Worm (Caenorhabditis elegans) whole organism, L4 larva: ENCODE data around the gene W03B1.5.
A peak's percentile ranks its signal among the peaks of the same experiment; 100 is the strongest.

Source experiments
- F26F4.8 ChIP-seq: fragments of 200-800 bp; sonication (Bioruptor generic); conservative IDR thresholded peaks from 2 replicates; pipeline ENCODE4 v1.3.6; 2022; ENCODE audit warnings: missing genetic modification characterization, missing compliant biosample characterization
- F37D6.2 ChIP-seq: sonication (generic microtip); optimal IDR thresholded peaks from 2 replicates; lab custom pipeline; 2016; ENCODE audit warnings: mild to moderate bottlenecking, missing genetic modification characterization, missing compliant biosample characterization
- F44E2.7 ChIP-seq: fragments of 200-800 bp; sonication (Bioruptor generic); IDR thresholded peaks from 2 replicates; pipeline ENCODE4 v2.1.2; 2022; ENCODE audit warnings: missing genetic modification characterization, missing compliant biosample characterization
- Y105C5A.15 ChIP-seq: fragments of 200-800 bp; sonication (Bioruptor generic); IDR thresholded peaks from 2 replicates; pipeline ENCODE4 v1.3.6; 2022; ENCODE audit warnings: missing genetic modification characterization, missing compliant biosample characterization
- ZK337.2 ChIP-seq: fragments of 200-800 bp; sonication (Bioruptor generic); IDR thresholded peaks from 2 replicates; pipeline ENCODE4 v1.3.6; 2022; ENCODE audit warnings: missing genetic modification reagents, missing genetic modification characterization, missing compliant biosample characterization
- ZK546.5 ChIP-seq, 2 experiments: sonication (generic microtip); optimal IDR thresholded peaks; 2 replicates each; lab custom pipeline; 2017; ENCODE audit warnings: missing biosample characterization in 2 of 2, missing genetic modification characterization in 2 of 2
- aha-1 ChIP-seq: fragments of 150-350 bp; peaks from one replicate; lab custom pipeline; 2014; ENCODE audit warnings: missing biosample characterization, missing genetic modification characterization
- aly-2 ChIP-seq: sonication (generic microtip); optimal IDR thresholded peaks from 2 replicates; lab custom pipeline; 2018; ENCODE audit warnings: missing biosample characterization, missing genetic modification characterization
- arid-1 ChIP-seq: fragments of 200-800 bp; sonication (Bioruptor generic); conservative IDR thresholded peaks from 2 replicates; pipeline ENCODE4 v1.3.6; 2022; ENCODE audit warnings: missing genetic modification reagents, missing genetic modification characterization, missing compliant biosample characterization
- attf-4 ChIP-seq: sonication (generic microtip); optimal IDR thresholded peaks from 3 replicates; lab custom pipeline; 2017; ENCODE audit warnings: missing biosample characterization, missing genetic modification characterization
- ceh-82 ChIP-seq: sonication (generic microtip); optimal IDR thresholded peaks from 2 replicates; lab custom pipeline; 2017; ENCODE audit warnings: missing biosample characterization, missing genetic modification characterization
- daf-12 ChIP-seq: fragments of 150-350 bp; optimal IDR thresholded peaks from 2 replicates; lab custom pipeline; 2014; ENCODE audit warnings: missing biosample characterization, missing genetic modification reagents, missing genetic modification characterization
- daf-16 ChIP-seq, 3 experiments: sonication (generic microtip); optimal IDR thresholded peaks; 2 replicates each; lab custom pipeline; 2016 to 2017; ENCODE audit warnings: missing genetic modification characterization in 3 of 3, missing genetic modification reagents in 3 of 3, mild to moderate bottlenecking in 2 of 3, missing compliant biosample characterization in 2 of 3, missing biosample characterization in 1 of 3, moderate library complexity in 1 of 3
- dmd-6 ChIP-seq: fragments of 200-800 bp; sonication (Bioruptor generic); IDR thresholded peaks from 2 replicates; pipeline ENCODE4 v1.3.6; 2022; ENCODE audit warnings: missing genetic modification reagents, missing genetic modification characterization, missing compliant biosample characterization
- dpl-1 ChIP-seq: fragments of 150-350 bp; optimal IDR thresholded peaks from 2 replicates; lab custom pipeline; 2014; ENCODE audit warnings: missing biosample characterization, missing genetic modification reagents, missing genetic modification characterization
- duxl-1 ChIP-seq: sonication (generic microtip); optimal IDR thresholded peaks from 2 replicates; lab custom pipeline; 2016; ENCODE audit warnings: mild to moderate bottlenecking, missing genetic modification characterization, moderate library complexity, missing compliant biosample characterization; ENCODE audit not compliant: poor library complexity
- dve-1 ChIP-seq: sonication (generic microtip); optimal IDR thresholded peaks from 2 replicates; lab custom pipeline; 2017; ENCODE audit warnings: antibody characterized with exemption, mild to moderate bottlenecking, missing genetic modification characterization, missing compliant biosample characterization; ENCODE audit not compliant: insufficient read depth
- fkh-10 ChIP-seq: fragments of 150-350 bp; optimal IDR thresholded peaks from 2 replicates; lab custom pipeline; 2014; ENCODE audit warnings: missing biosample characterization, missing genetic modification reagents, missing genetic modification characterization
- hlh-11 ChIP-seq: fragments of 200-800 bp; sonication (Bioruptor generic); optimal IDR thresholded peaks from 2 replicates; lab custom pipeline; 2018; ENCODE audit warnings: mild to moderate bottlenecking, missing genetic modification characterization, missing compliant biosample characterization
- lim-7 ChIP-seq: fragments of 200-800 bp; sonication (Bioruptor generic); IDR thresholded peaks from 2 replicates; pipeline ENCODE4 v1.3.6; 2022; ENCODE audit warnings: missing genetic modification characterization, missing compliant biosample characterization
- lin-1 ChIP-seq: fragments of 200-800 bp; sonication (Bioruptor generic); IDR thresholded peaks from 2 replicates; pipeline ENCODE4 v1.3.6; 2022; ENCODE audit warnings: missing genetic modification reagents, missing genetic modification characterization, missing compliant biosample characterization
- lin-13 ChIP-seq: fragments of 150-350 bp; optimal IDR thresholded peaks from 2 replicates; lab custom pipeline; 2014; ENCODE audit warnings: missing biosample characterization, missing genetic modification reagents, missing genetic modification characterization
- lin-38 ChIP-seq: fragments of 200-800 bp; sonication (Bioruptor generic); IDR thresholded peaks from 2 replicates; pipeline ENCODE4 v1.3.6; 2022; ENCODE audit warnings: missing genetic modification reagents, missing genetic modification characterization, missing compliant biosample characterization
- lsy-2 ChIP-seq, 2 experiments: fragments of 150-350 bp in 1 of 2; sonication (generic microtip) in 1 of 2; optimal IDR thresholded peaks; 2 replicates each; lab custom pipeline; 2014 to 2017; ENCODE audit warnings: missing biosample characterization in 2 of 2, missing genetic modification characterization in 2 of 2
- madf-5 ChIP-seq, 2 experiments: fragments of 200-800 bp; sonication (Bioruptor generic); IDR thresholded peaks; 2 replicates each; pipeline ENCODE4 v1.3.6; 2022; ENCODE audit warnings: missing compliant biosample characterization in 2 of 2, missing genetic modification characterization in 2 of 2
- madf-9 ChIP-seq: fragments of 200-800 bp; sonication (Bioruptor generic); conservative IDR thresholded peaks from 2 replicates; pipeline ENCODE4 v1.3.6; 2022; ENCODE audit warnings: missing genetic modification reagents, missing genetic modification characterization, missing compliant biosample characterization
- mdt-29 ChIP-seq: fragments of 200-800 bp; sonication (Bioruptor generic); IDR thresholded peaks from 2 replicates; pipeline ENCODE4 v1.3.6; 2022; ENCODE audit warnings: missing genetic modification reagents, missing genetic modification characterization, missing compliant biosample characterization
- mep-1 ChIP-seq: fragments of 150-350 bp; sonication (generic microtip); optimal IDR thresholded peaks from 3 replicates; lab custom pipeline; 2014; ENCODE audit warnings: missing biosample characterization, missing genetic modification characterization
- mxl-2 ChIP-seq: fragments of 200-800 bp; sonication (Bioruptor generic); conservative IDR thresholded peaks from 2 replicates; pipeline ENCODE4 v1.3.6; 2022; ENCODE audit warnings: missing genetic modification reagents, missing genetic modification characterization, missing compliant biosample characterization
- nhr-10 ChIP-seq: fragments of 150-350 bp; optimal IDR thresholded peaks from 2 replicates; lab custom pipeline; 2014; ENCODE audit warnings: missing biosample characterization, missing genetic modification characterization
- nhr-111 ChIP-seq: fragments of 200-800 bp; sonication (Bioruptor generic); optimal IDR thresholded peaks from 2 replicates; lab custom pipeline; 2018; ENCODE audit warnings: mild to moderate bottlenecking, missing genetic modification characterization, missing compliant biosample characterization
- nhr-41 ChIP-seq: fragments of 200-800 bp; sonication (Bioruptor generic); IDR thresholded peaks from 2 replicates; pipeline ENCODE4 v1.3.6; 2022; ENCODE audit warnings: missing genetic modification reagents, missing genetic modification characterization, missing compliant biosample characterization
- nhr-42 ChIP-seq: fragments of 200-800 bp; sonication (Bioruptor generic); IDR thresholded peaks from 2 replicates; pipeline ENCODE4 v1.3.6; 2022; ENCODE audit warnings: missing genetic modification characterization, missing compliant biosample characterization
- nhr-48 ChIP-seq: sonication (generic microtip); optimal IDR thresholded peaks from 2 replicates; lab custom pipeline; 2016; ENCODE audit warnings: mild to moderate bottlenecking, missing genetic modification characterization, missing compliant biosample characterization
- nhr-6 ChIP-seq: fragments of 150-350 bp; optimal IDR thresholded peaks from 2 replicates; lab custom pipeline; 2014; ENCODE audit warnings: missing biosample characterization, missing genetic modification characterization
- nhr-76 ChIP-seq: fragments of 150-350 bp; optimal IDR thresholded peaks from 2 replicates; lab custom pipeline; 2014; ENCODE audit warnings: missing biosample characterization, missing genetic modification characterization
- pha-4 ChIP-seq, 2 experiments: fragments of 150-350 bp in 1 of 2; fragments of 200-800 bp in 1 of 2; sonication (Bioruptor generic) in 1 of 2; IDR thresholded peaks in 1 of 2; optimal IDR thresholded peaks in 1 of 2; 2 replicates each; pipeline versions ENCODE4 v1.3.6 to Lab custom; 2014 to 2022; ENCODE audit warnings: missing genetic modification characterization in 2 of 2, missing genetic modification reagents in 2 of 2, missing biosample characterization in 1 of 2, missing compliant biosample characterization in 1 of 2
- pqm-1 ChIP-seq: sonication (generic microtip); optimal IDR thresholded peaks from 2 replicates; lab custom pipeline; 2017; ENCODE audit warnings: missing biosample characterization, missing genetic modification characterization
- sdz-12 ChIP-seq: fragments of 200-800 bp; sonication (Bioruptor generic); optimal IDR thresholded peaks from 2 replicates; lab custom pipeline; 2018; ENCODE audit warnings: mild to moderate bottlenecking, missing genetic modification characterization, missing compliant biosample characterization
- spr-1 ChIP-seq: sonication (generic microtip); optimal IDR thresholded peaks from 2 replicates; lab custom pipeline; 2016; ENCODE audit warnings: mild to moderate bottlenecking, missing genetic modification characterization, missing compliant biosample characterization
- spr-3 ChIP-seq: fragments of 200-800 bp; sonication (Bioruptor generic); optimal IDR thresholded peaks from 2 replicates; lab custom pipeline; 2018; ENCODE audit warnings: mild to moderate bottlenecking, missing genetic modification characterization, missing compliant biosample characterization
- unc-130 ChIP-seq: sonication (generic microtip); optimal IDR thresholded peaks from 2 replicates; lab custom pipeline; 2016; ENCODE audit warnings: missing genetic modification reagents, missing genetic modification characterization, missing compliant biosample characterization
- unc-39 ChIP-seq: sonication (generic microtip); optimal IDR thresholded peaks from 2 replicates; lab custom pipeline; 2017; ENCODE audit warnings: missing biosample characterization, missing genetic modification characterization
- unc-62 ChIP-seq, 3 experiments: fragments of 150-350 bp in 1 of 3; sonication (generic microtip); optimal IDR thresholded peaks in 2 of 3; peaks in 1 of 3; 1 replicate in 1 of 3; 2 replicates in 2 of 3; lab custom pipeline; 2014 to 2017; ENCODE audit warnings: missing biosample characterization in 3 of 3, missing genetic modification characterization in 3 of 3, missing genetic modification reagents in 3 of 3, missing genotype in 1 of 3
- zip-11 ChIP-seq: fragments of 200-800 bp; sonication (Bioruptor generic); IDR thresholded peaks from 2 replicates; pipeline ENCODE4 v1.3.6; 2022; ENCODE audit warnings: missing genetic modification characterization, missing compliant biosample characterization
- ztf-7 ChIP-seq: fragments of 150-350 bp; optimal IDR thresholded peaks from 2 replicates; lab custom pipeline; 2014; ENCODE audit warnings: missing biosample characterization, missing genetic modification characterization

The W03B1.5 gene

DNA sequence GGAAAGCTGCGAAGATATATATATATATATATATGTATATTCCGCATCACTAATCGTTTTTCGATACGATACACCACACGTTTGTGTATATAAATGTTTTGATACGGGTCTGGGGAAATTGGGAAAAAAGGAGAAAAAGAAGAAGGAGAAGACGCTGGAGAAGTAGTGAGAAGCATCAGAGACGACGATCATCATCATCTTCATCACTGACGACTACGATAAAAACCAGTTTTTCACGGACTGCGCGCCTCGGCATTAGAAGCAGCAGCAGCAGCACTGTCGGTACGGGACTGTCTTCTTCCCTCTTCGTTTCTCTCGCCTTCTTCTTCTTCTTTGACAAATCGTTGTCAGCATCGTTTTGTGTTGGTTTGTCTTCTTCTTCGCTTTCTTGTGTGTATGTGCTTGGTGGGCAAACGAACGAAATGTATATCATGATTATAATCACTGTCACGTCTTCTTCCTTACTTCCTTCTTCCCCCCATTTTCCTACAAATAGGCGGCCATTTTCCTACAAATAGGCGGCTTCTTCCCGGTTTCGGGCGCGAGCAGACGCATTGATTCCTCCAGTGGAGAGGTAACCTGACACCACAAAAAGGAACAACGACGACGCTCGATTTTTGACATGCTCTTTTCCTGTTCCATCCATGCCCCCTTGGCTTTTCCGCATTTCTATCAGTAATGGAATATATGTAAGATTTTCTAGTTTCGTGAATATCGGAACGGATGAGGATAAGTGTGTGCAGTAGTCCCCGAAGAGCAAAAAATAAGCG lies 48.0 kb downstream of the W03B1.5 start (continued):
- TF ChIP-seq unc-39 (tag; lab: Kevin White, UChicago) (no peak), Y105C5A.15 (GFP tag; lab: Robert Waterston, UW) (no peak), lin-38 (GFP tag; lab: Robert Waterston, UW) (no peak), madf-5 (GFP tag; IDR thresholded peaks at IDR 0.05; lab: Robert Waterston, UW) (no peak), lsy-2 (tag; optimal IDR thresholded peaks at IDR 0.05; lab: Kevin White, UChicago) (peak in 1 of 2 experiments; percentile 2), madf-9 (no peak), fkh-10 (GFP tag; lab: Kevin White, UChicago) (no peak), dve-1 (tag; lab: Kevin White, UChicago) (no peak), unc-62 (GFP tag; optimal IDR thresholded peaks at IDR 0.05 in 1 of 2; lab: Kevin White, UChicago) (peak in 1 of 2 experiments; percentile 17), unc-62 (tag; optimal IDR thresholded peaks at IDR 0.05; lab: Kevin White, UChicago) (no peak), nhr-41 (GFP tag; lab: Robert Waterston, UW) (no peak), F26F4.8 (GFP tag; lab: Robert Waterston, UW) (no peak), mxl-2 (no peak), hlh-11 (tag; lab: Kevin White, UChicago) (peak; percentile 57), daf-12 (tag; lab: Kevin White, UChicago) (no peak), ceh-82 (tag; lab: Kevin White, UChicago) (no peak), dmd-6 (GFP tag; lab: Robert Waterston, UW) (no peak), nhr-111 (GFP tag; lab: Kevin White, UChicago) (no peak), lim-7 (GFP tag; lab: Robert Waterston, UW) (no peak), ZK337.2 (no peak), lin-1 (GFP tag; lab: Robert Waterston, UW) (no peak), ztf-7 (tag; lab: Kevin White, UChicago) (no peak), F44E2.7 (GFP tag; lab: Robert Waterston, UW) (no peak), daf-16 (GFP tag; optimal IDR thresholded peaks at IDR 0.05; lab: Kevin White, UChicago) (no peak), daf-16 (tag; optimal IDR thresholded peaks at IDR 0.05; lab: Kevin White, UChicago) (no peak), nhr-42 (GFP tag; lab: Robert Waterston, UW) (no peak), zip-11 (GFP tag; lab: Robert Waterston, UW) (no peak), sdz-12 (GFP tag; lab: Kevin White, UChicago) (no peak), ZK546.5 (tag; optimal IDR thresholded peaks at IDR 0.05; lab: Kevin White, UChicago) (no peak), aly-2 (tag; lab: Kevin White, UChicago) (no peak), spr-1 (tag; lab: Kevin White, UChicago) (no peak), spr-3 (no peak), duxl-1 (tag; lab: Kevin White, UChicago) (no peak), unc-130 (GFP tag; lab: Kevin White, UChicago) (no peak), lin-13 (GFP tag; lab: Kevin White, UChicago) (no peak), F37D6.2 (tag; lab: Kevin White, UChicago) (no peak), nhr-10 (tag; lab: Kevin White, UChicago) (no peak), attf-4 (tag; lab: Kevin White, UChicago) (no peak), nhr-76 (tag; lab: Kevin White, UChicago) (no peak), mdt-29 (GFP tag; lab: Robert Waterston, UW) (no peak), nhr-6 (tag; lab: Kevin White, UChicago) (no peak)

DNA sequence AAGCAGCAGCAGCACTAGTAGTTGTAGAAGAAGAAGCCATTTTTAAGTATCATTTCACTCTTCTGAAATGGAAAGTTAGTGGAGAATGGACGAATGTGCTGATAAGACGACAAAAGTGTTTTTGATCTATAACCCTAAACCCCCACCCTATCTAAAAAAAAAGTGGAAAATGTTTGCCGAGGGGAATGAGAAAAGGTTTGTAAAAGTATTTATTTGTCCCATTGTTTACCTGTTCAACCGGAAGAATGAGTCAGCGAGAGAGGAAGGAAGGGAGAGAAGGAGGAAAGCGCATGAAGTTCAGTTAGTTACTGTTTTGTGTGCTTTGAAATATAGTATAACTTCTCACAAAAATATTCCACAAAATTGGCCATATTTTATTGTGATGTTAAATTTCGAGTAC lies 48.9 kb downstream of the W03B1.5 start:
- TF ChIP-seq aha-1 (tag; lab: Kevin White, UChicago) = no peak
- peak; percentile 9 for TF ChIP-seq mep-1
- no peak for TF ChIP-seq daf-16 (GFP tag; optimal IDR thresholded peaks at IDR 0.05; lab: Kevin White, UChicago)
- peak; percentile 76 for TF ChIP-seq daf-16 (tag; optimal IDR thresholded peaks at IDR 0.05; lab: Kevin White, UChicago)
- TF ChIP-seq dve-1 (tag; lab: Kevin White, UChicago) = peak; percentile 29
- no peak for TF ChIP-seq nhr-48 (tag; lab: Kevin White, UChicago)
- no peak for TF ChIP-seq pha-4 (GFP tag; IDR thresholded peaks at IDR 0.05; lab: Robert Waterston, UW)
- TF ChIP-seq pha-4 (tag; optimal IDR thresholded peaks at IDR 0.05; lab: Kevin White, UChicago) = peak; percentile 47
- TF ChIP-seq pqm-1 (tag; lab: Kevin White, UChicago) = peak; percentile 18
- TF ChIP-seq dpl-1 (GFP tag; lab: Kevin White, UChicago) = no peak
- TF ChIP-seq lim-7 (GFP tag; lab: Robert Waterston, UW) = no peak
- TF ChIP-seq daf-12 (tag; lab: Kevin White, UChicago) = no peak
- TF ChIP-seq lsy-2 (tag; optimal IDR thresholded peaks at IDR 0.05; lab: Kevin White, UChicago) = peak in 1 of 2 experiments; percentile 16
- no peak for TF ChIP-seq F26F4.8 (GFP tag; lab: Robert Waterston, UW)
- no peak for TF ChIP-seq nhr-76 (tag; lab: Kevin White, UChicago)
- TF ChIP-seq arid-1 (GFP tag; lab: Robert Waterston, UW) = no peak
